Worm (Caenorhabditis elegans): ENCODE measurements around the gene fahd-1.

Gene fahd-1

ce11 chrIII:7911621-7912020 is 19.6 kb downstream of the fahd-1 start, which contains the start of gene ZK688.7:
TSS of gene ZK688.7 (minus strand) at chrIII:7911634.
- TF ChIP-seq nhr-25 (tag; optimal IDR thresholded peaks at IDR 0.05) = peak; percentile 59
- no peak for TF ChIP-seq nhr-43 (tag; optimal IDR thresholded peaks at IDR 0.05; ENCODE audit: poor library complexity, severe bottlenecking)
- peak; percentile 68 for TF ChIP-seq nhr-23 (tag; optimal IDR thresholded peaks at IDR 0.05)
- TF ChIP-seq daf-12 (tag; optimal IDR thresholded peaks at IDR 0.05) = no peak
- TF ChIP-seq nfya-1 (tag; optimal IDR thresholded peaks at IDR 0.05; ENCODE audit: insufficient read depth) = peak; percentile 28
- peak; percentile 52 for TF ChIP-seq pha-4 (tag; optimal IDR thresholded peaks at IDR 0.05)

- TF ChIP-seq sea-2 (GFP tag; optimal IDR thresholded peaks at IDR 0.05) (no peak), nhr-76 (tag; optimal IDR thresholded peaks at IDR 0.05) (no peak), nhr-28 (tag; optimal IDR thresholded peaks at IDR 0.05) (no peak)
Observed at ce11 chrIII:7913488-7913887, 21.4 kb downstream of the fahd-1 start, which contains the start of gene ZK688.12. TSS of gene ZK688.12 (minus strand) at chrIII:7913588.

- TF ChIP-seq nhr-237 (tag; optimal IDR thresholded peaks at IDR 0.05) = no peak
- TF ChIP-seq elt-2 (tag; optimal IDR thresholded peaks at IDR 0.05) = no peak
- TF ChIP-seq ceh-16 (tag; optimal IDR thresholded peaks at IDR 0.05) = no peak
- no peak for TF ChIP-seq lin-15B (tag; optimal IDR thresholded peaks at IDR 0.05)
- TF ChIP-seq ceh-28 (tag; optimal IDR thresholded peaks at IDR 0.05) = no peak
- no peak for TF ChIP-seq daf-12 (tag; optimal IDR thresholded peaks at IDR 0.05)
- TF ChIP-seq ztf-11 (tag; optimal IDR thresholded peaks at IDR 0.05) = no peak
- TF ChIP-seq egl-27 (tag; optimal IDR thresholded peaks at IDR 0.05) = no peak
- no peak for TF ChIP-seq egl-5 (tag; optimal IDR thresholded peaks at IDR 0.05)
- no peak for TF ChIP-seq nhr-67 (tag; optimal IDR thresholded peaks at IDR 0.05)
Observed at ce11 chrIII:7917667-7918066, 25.6 kb downstream of the fahd-1 start, which contains the start of gene gly-3. TSS of gene gly-3 (minus strand) at chrIII:7917767.

- no peak for TF ChIP-seq elt-2 (tag; optimal IDR thresholded peaks at IDR 0.05)
- no peak for TF ChIP-seq fos-1 (tag; optimal IDR thresholded peaks at IDR 0.05)
- TF ChIP-seq fkh-10 (GFP tag; optimal IDR thresholded peaks at IDR 0.05) = no peak
- TF ChIP-seq ZK546.5 (tag; optimal IDR thresholded peaks at IDR 0.05) = no peak
- no peak for TF ChIP-seq nhr-11 (tag; optimal IDR thresholded peaks at IDR 0.05)
- TF ChIP-seq ztf-11 (tag; optimal IDR thresholded peaks at IDR 0.05) = no peak
- TF ChIP-seq elt-1 (tag; optimal IDR thresholded peaks at IDR 0.05) = no peak
- TF ChIP-seq fkh-2 (tag; optimal IDR thresholded peaks at IDR 0.05) = no peak
- no peak for TF ChIP-seq daf-12 (tag; optimal IDR thresholded peaks at IDR 0.05)
- no peak for TF ChIP-seq ceh-28 (tag; optimal IDR thresholded peaks at IDR 0.05)
- TF ChIP-seq lsy-12 (tag; optimal IDR thresholded peaks at IDR 0.05) = no peak
- no peak for TF ChIP-seq sea-2 (GFP tag; optimal IDR thresholded peaks at IDR 0.05)
- TF ChIP-seq pha-4 (tag; optimal IDR thresholded peaks at IDR 0.05) = no peak
- no peak for TF ChIP-seq elt-3 (tag; optimal IDR thresholded peaks at IDR 0.05)
- no peak for TF ChIP-seq nhr-28 (tag; optimal IDR thresholded peaks at IDR 0.05)
- TF ChIP-seq mml-1 (tag; optimal IDR thresholded peaks at IDR 0.05) = no peak
- TF ChIP-seq nhr-12 (tag; optimal IDR thresholded peaks at IDR 0.05) = no peak
- TF ChIP-seq nhr-25 (tag; optimal IDR thresholded peaks at IDR 0.05) = no peak
Observed at ce11 chrIII:7919823-7920222, 27.8 kb downstream of the fahd-1 start, which contains the start of gene C29E4.14. TSS of gene C29E4.14 (plus strand) at chrIII:7920123.

- TF ChIP-seq nhr-28 (tag; optimal IDR thresholded peaks at IDR 0.05) (no peak), egl-5 (tag; optimal IDR thresholded peaks at IDR 0.05) (no peak), nhr-12 (tag; optimal IDR thresholded peaks at IDR 0.05) (no peak), unc-62 (GFP tag; optimal IDR thresholded peaks at IDR 0.05) (no peak), aly-2 (tag; optimal IDR thresholded peaks at IDR 0.05) (no peak), nhr-77 (tag; optimal IDR thresholded peaks at IDR 0.05) (no peak), nhr-43 (tag; optimal IDR thresholded peaks at IDR 0.05; ENCODE audit: poor library complexity, severe bottlenecking) (no peak), mml-1 (tag; optimal IDR thresholded peaks at IDR 0.05) (no peak), lin-39 (tag; optimal IDR thresholded peaks at IDR 0.05) (no peak), eor-1 (tag; optimal IDR thresholded peaks at IDR 0.05) (no peak), ceh-28 (tag; optimal IDR thresholded peaks at IDR 0.05) (no peak), nhr-23 (tag; optimal IDR thresholded peaks at IDR 0.05) (no peak)
Observed at ce11 chrIII:7922207-7922606, 30.2 kb downstream of the fahd-1 start, which contains the start of gene C29E4.17. TSS of gene C29E4.17 (plus strand) at chrIII:7922507.
